Worm (Caenorhabditis elegans) whole organism, L4 larva: ENCODE results near the gene gsr-1.
"Not testable (repeated sequence)": the region's sequence is repeated elsewhere in the genome, so short reads cannot be mapped to it uniquely, and the experiment has no call there.

Experiments used
- T26A8.4 ChIP-seq: fragments of 200-800 bp; sonication (Bioruptor generic); IDR thresholded peaks from 2 replicates; pipeline ENCODE4 v1.3.6; 2022; ENCODE audit warnings: missing genetic modification characterization, missing compliant biosample characterization
- ZK337.2 ChIP-seq: fragments of 200-800 bp; sonication (Bioruptor generic); IDR thresholded peaks from 2 replicates; pipeline ENCODE4 v1.3.6; 2022; ENCODE audit warnings: missing genetic modification reagents, missing genetic modification characterization, missing compliant biosample characterization
- aha-1 ChIP-seq: fragments of 150-350 bp; peaks from one replicate; lab custom pipeline; 2014; ENCODE audit warnings: missing biosample characterization, missing genetic modification characterization
- aly-2 ChIP-seq: sonication (generic microtip); optimal IDR thresholded peaks from 2 replicates; lab custom pipeline; 2018; ENCODE audit warnings: missing biosample characterization, missing genetic modification characterization
- ceh-44 ChIP-seq: fragments of 200-800 bp; sonication (Bioruptor generic); IDR thresholded peaks from 2 replicates; pipeline ENCODE4 v1.3.6; 2022; ENCODE audit warnings: missing genetic modification reagents, missing genetic modification characterization, missing compliant biosample characterization
- ceh-62 ChIP-seq: sonication (generic microtip); optimal IDR thresholded peaks from 2 replicates; lab custom pipeline; 2017; ENCODE audit warnings: missing biosample characterization, missing genetic modification characterization
- ces-1 ChIP-seq: fragments of 150-350 bp; sonication (generic microtip); optimal IDR thresholded peaks from 4 replicates; lab custom pipeline; 2014; ENCODE audit warnings: missing biosample characterization, missing genetic modification reagents, missing genetic modification characterization
- cey-2 ChIP-seq: sonication (generic microtip); optimal IDR thresholded peaks from 3 replicates; lab custom pipeline; 2017; ENCODE audit warnings: missing genetic modification characterization, mild to moderate bottlenecking, missing compliant biosample characterization, antibody characterized with exemption, borderline replicate concordance; ENCODE audit not compliant: insufficient read depth
- daf-12 ChIP-seq: fragments of 150-350 bp; optimal IDR thresholded peaks from 2 replicates; lab custom pipeline; 2014; ENCODE audit warnings: missing biosample characterization, missing genetic modification reagents, missing genetic modification characterization
- dmd-6 ChIP-seq: fragments of 200-800 bp; sonication (Bioruptor generic); IDR thresholded peaks from 2 replicates; pipeline ENCODE4 v1.3.6; 2022; ENCODE audit warnings: missing genetic modification reagents, missing genetic modification characterization, missing compliant biosample characterization
- dmd-8 ChIP-seq: fragments of 200-800 bp; sonication (Bioruptor generic); IDR thresholded peaks from 2 replicates; pipeline ENCODE4 v1.3.6; 2022; ENCODE audit warnings: missing genetic modification characterization, missing compliant biosample characterization
- dmd-9 ChIP-seq: fragments of 200-800 bp; sonication (Bioruptor generic); IDR thresholded peaks from 2 replicates; pipeline ENCODE4 v1.3.6; 2022; ENCODE audit warnings: missing genetic modification reagents, missing genetic modification characterization, missing compliant biosample characterization
- dpl-1 ChIP-seq: fragments of 150-350 bp; optimal IDR thresholded peaks from 2 replicates; lab custom pipeline; 2014; ENCODE audit warnings: missing biosample characterization, missing genetic modification reagents, missing genetic modification characterization
- dve-1 ChIP-seq: sonication (generic microtip); optimal IDR thresholded peaks from 2 replicates; lab custom pipeline; 2017; ENCODE audit warnings: antibody characterized with exemption, mild to moderate bottlenecking, missing genetic modification characterization, missing compliant biosample characterization; ENCODE audit not compliant: insufficient read depth
- hlh-11 ChIP-seq: fragments of 200-800 bp; sonication (Bioruptor generic); optimal IDR thresholded peaks from 2 replicates; lab custom pipeline; 2018; ENCODE audit warnings: mild to moderate bottlenecking, missing genetic modification characterization, missing compliant biosample characterization
- hmg-1.1 ChIP-seq: fragments of 200-800 bp; sonication (Bioruptor generic); IDR thresholded peaks from 2 replicates; pipeline ENCODE4 v1.3.6; 2022; ENCODE audit warnings: missing genetic modification reagents, missing genetic modification characterization, missing compliant biosample characterization
- lim-7 ChIP-seq: fragments of 200-800 bp; sonication (Bioruptor generic); IDR thresholded peaks from 2 replicates; pipeline ENCODE4 v1.3.6; 2022; ENCODE audit warnings: missing genetic modification characterization, missing compliant biosample characterization
- lin-1 ChIP-seq: fragments of 200-800 bp; sonication (Bioruptor generic); IDR thresholded peaks from 2 replicates; pipeline ENCODE4 v1.3.6; 2022; ENCODE audit warnings: missing genetic modification reagents, missing genetic modification characterization, missing compliant biosample characterization
- lin-29 ChIP-seq: fragments of 200-800 bp; sonication (Bioruptor generic); IDR thresholded peaks from 2 replicates; pipeline ENCODE4 v1.3.6; 2022; ENCODE audit warnings: missing genetic modification reagents, missing genetic modification characterization, missing compliant biosample characterization
- lsy-2 ChIP-seq, 2 experiments: fragments of 150-350 bp in 1 of 2; sonication (generic microtip) in 1 of 2; optimal IDR thresholded peaks; 2 replicates each; lab custom pipeline; 2014 to 2017; ENCODE audit warnings: missing biosample characterization in 2 of 2, missing genetic modification characterization in 2 of 2
- mep-1 ChIP-seq: fragments of 150-350 bp; sonication (generic microtip); optimal IDR thresholded peaks from 3 replicates; lab custom pipeline; 2014; ENCODE audit warnings: missing biosample characterization, missing genetic modification characterization
- mxl-2 ChIP-seq: fragments of 200-800 bp; sonication (Bioruptor generic); conservative IDR thresholded peaks from 2 replicates; pipeline ENCODE4 v1.3.6; 2022; ENCODE audit warnings: missing genetic modification reagents, missing genetic modification characterization, missing compliant biosample characterization
- nhr-111 ChIP-seq: fragments of 200-800 bp; sonication (Bioruptor generic); optimal IDR thresholded peaks from 2 replicates; lab custom pipeline; 2018; ENCODE audit warnings: mild to moderate bottlenecking, missing genetic modification characterization, missing compliant biosample characterization
- nhr-48 ChIP-seq: sonication (generic microtip); optimal IDR thresholded peaks from 2 replicates; lab custom pipeline; 2016; ENCODE audit warnings: mild to moderate bottlenecking, missing genetic modification characterization, missing compliant biosample characterization
- nhr-6 ChIP-seq: fragments of 150-350 bp; optimal IDR thresholded peaks from 2 replicates; lab custom pipeline; 2014; ENCODE audit warnings: missing biosample characterization, missing genetic modification characterization
- pha-4 ChIP-seq, 2 experiments: fragments of 150-350 bp in 1 of 2; fragments of 200-800 bp in 1 of 2; sonication (Bioruptor generic) in 1 of 2; IDR thresholded peaks in 1 of 2; optimal IDR thresholded peaks in 1 of 2; 2 replicates each; pipeline versions ENCODE4 v1.3.6 to Lab custom; 2014 to 2022; ENCODE audit warnings: missing genetic modification characterization in 2 of 2, missing genetic modification reagents in 2 of 2, missing biosample characterization in 1 of 2, missing compliant biosample characterization in 1 of 2
- php-3 ChIP-seq: fragments of 200-800 bp; sonication (Bioruptor generic); IDR thresholded peaks from 2 replicates; pipeline ENCODE4 v1.3.6; 2022; ENCODE audit warnings: missing genetic modification reagents, missing genetic modification characterization, missing compliant biosample characterization
- rbr-2 ChIP-seq: sonication (generic microtip); optimal IDR thresholded peaks from 2 replicates; lab custom pipeline; 2016; ENCODE audit warnings: missing genotype, missing genetic modification characterization, missing compliant biosample characterization
- saeg-2 ChIP-seq: fragments of 200-800 bp; sonication (Bioruptor generic); IDR thresholded peaks from 2 replicates; pipeline ENCODE4 v1.3.6; 2022; ENCODE audit warnings: missing genetic modification reagents, missing genetic modification characterization, missing compliant biosample characterization
- set-16 ChIP-seq: fragments of 200-800 bp; sonication (Bioruptor generic); IDR thresholded peaks from 2 replicates; pipeline ENCODE4 v1.3.6; 2022; ENCODE audit warnings: missing genetic modification reagents, missing genetic modification characterization, missing compliant biosample characterization
- tra-1 ChIP-seq: fragments of 200-800 bp; sonication (Bioruptor generic); IDR thresholded peaks from 2 replicates; pipeline ENCODE4 v1.3.6; 2022; ENCODE audit warnings: missing genetic modification reagents, missing genetic modification characterization, missing compliant biosample characterization
- unc-130 ChIP-seq: sonication (generic microtip); optimal IDR thresholded peaks from 2 replicates; lab custom pipeline; 2016; ENCODE audit warnings: missing genetic modification reagents, missing genetic modification characterization, missing compliant biosample characterization
- unc-62 ChIP-seq, 3 experiments: fragments of 150-350 bp in 1 of 3; sonication (generic microtip); optimal IDR thresholded peaks in 2 of 3; peaks in 1 of 3; 1 replicate in 1 of 3; 2 replicates in 2 of 3; lab custom pipeline; 2014 to 2017; ENCODE audit warnings: missing biosample characterization in 3 of 3, missing genetic modification characterization in 3 of 3, missing genetic modification reagents in 3 of 3, missing genotype in 1 of 3
- zag-1 ChIP-seq: fragments of 150-350 bp; optimal IDR thresholded peaks from 2 replicates; lab custom pipeline; 2014; ENCODE audit warnings: missing biosample characterization, missing genetic modification characterization
- zfp-3 ChIP-seq: fragments of 200-800 bp; sonication (Bioruptor generic); conservative IDR thresholded peaks from 2 replicates; pipeline ENCODE4 v1.3.6; 2022; ENCODE audit warnings: missing genetic modification reagents, missing genetic modification characterization, missing compliant biosample characterization

Gene gsr-1

DNA sequence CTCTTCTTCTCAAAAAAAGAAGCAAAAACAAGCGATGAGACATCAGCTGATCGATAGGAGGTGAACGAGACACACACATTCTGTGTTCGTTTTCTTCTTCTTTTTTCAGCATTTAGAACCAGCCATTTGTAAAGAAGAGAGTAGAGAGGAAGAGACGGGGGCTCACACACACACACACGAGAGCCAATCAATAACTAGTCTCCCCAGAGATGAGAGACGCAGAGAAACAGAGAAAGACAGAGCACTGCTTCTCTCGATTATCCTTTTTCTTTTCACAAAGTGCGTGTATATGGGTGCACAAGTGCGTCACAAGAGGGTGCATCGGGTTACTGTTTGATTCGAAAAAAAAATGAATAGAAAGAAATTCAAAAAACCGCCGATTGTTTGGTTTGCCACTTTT, 26.7 kb downstream of the gsr-1 start (continued):
- TF ChIP-seq dpl-1 (GFP tag; lab: Kevin White, UChicago) (peak; percentile 29), lsy-2 (tag; optimal IDR thresholded peaks at IDR 0.05; lab: Kevin White, UChicago) (peak; percentile 60 to 81), dmd-8 (GFP tag; lab: Robert Waterston, UW) (no peak), T26A8.4 (GFP tag; lab: Robert Waterston, UW) (peak; percentile 50; the same call in 1 of the 2 replicates), cey-2 (tag; lab: Kevin White, UChicago) (no peak), aha-1 (tag; lab: Kevin White, UChicago) (peak; percentile 94), ZK337.2 (GFP tag; lab: Robert Waterston, UW) (no peak)

ce11 chrIII:3679083-3679482, 28.4 kb downstream of the gsr-1 start:
- no peak for TF ChIP-seq set-16 (GFP tag; lab: Robert Waterston, UW)
- peak in 1 of 2 experiments; percentile 94 for TF ChIP-seq unc-62 (GFP tag; optimal IDR thresholded peaks at IDR 0.05 in 1 of 2; lab: Kevin White, UChicago)
- no peak for TF ChIP-seq unc-62 (tag; optimal IDR thresholded peaks at IDR 0.05; lab: Kevin White, UChicago)

ce11 chrIII:3681351-3681938, 30.7 kb downstream of the gsr-1 start:
- TF ChIP-seq unc-62 (GFP tag; optimal IDR thresholded peaks at IDR 0.05 in 1 of 2; lab: Kevin White, UChicago) (peak in 1 of 2 experiments; percentile 8), unc-62 (tag; optimal IDR thresholded peaks at IDR 0.05; lab: Kevin White, UChicago) (no peak), zag-1 (tag; lab: Kevin White, UChicago) (no peak), lim-7 (no peak), aha-1 (tag; lab: Kevin White, UChicago) (peak; percentile 48), nhr-111 (GFP tag; lab: Kevin White, UChicago) (no peak), rbr-2 (tag; lab: Kevin White, UChicago) (peak; percentile 31), mep-1 (tag; lab: Kevin White, UChicago) (peak; percentile 17), ces-1 (GFP tag; lab: Kevin White, UChicago) (no peak)

- peak; percentile 91 for TF ChIP-seq aha-1 (tag; lab: Kevin White, UChicago)
- peak; percentile 0 for TF ChIP-seq dve-1 (tag; lab: Kevin White, UChicago)
- no peak for TF ChIP-seq aly-2 (tag; lab: Kevin White, UChicago)
These were observed 32.2 kb downstream of the gsr-1 start for ce11 chrIII:3682869-3683403.

DNA sequence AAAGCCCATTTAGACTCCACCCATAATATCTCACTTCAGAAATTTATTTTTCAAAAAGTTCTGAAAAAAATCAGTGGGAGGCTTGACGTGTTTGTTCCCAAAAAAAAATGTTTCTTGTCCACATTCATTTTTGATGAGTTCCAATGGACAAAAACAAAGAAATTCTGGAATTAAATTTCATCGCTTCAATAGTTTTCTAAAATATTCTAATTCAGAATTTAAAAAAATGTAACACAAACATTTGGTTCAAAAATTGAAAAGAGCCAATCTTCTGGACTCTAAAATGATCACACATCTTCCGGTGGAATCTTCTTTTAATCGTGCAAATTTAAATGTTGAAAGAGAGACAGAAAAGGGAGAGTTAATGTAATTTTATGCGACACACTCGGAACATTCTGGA, 41.8 kb downstream of the gsr-1 start:
- TF ChIP-seq saeg-2 (GFP tag; lab: Robert Waterston, UW) (no peak), aha-1 (tag; lab: Kevin White, UChicago) (peak; percentile 70)

DNA sequence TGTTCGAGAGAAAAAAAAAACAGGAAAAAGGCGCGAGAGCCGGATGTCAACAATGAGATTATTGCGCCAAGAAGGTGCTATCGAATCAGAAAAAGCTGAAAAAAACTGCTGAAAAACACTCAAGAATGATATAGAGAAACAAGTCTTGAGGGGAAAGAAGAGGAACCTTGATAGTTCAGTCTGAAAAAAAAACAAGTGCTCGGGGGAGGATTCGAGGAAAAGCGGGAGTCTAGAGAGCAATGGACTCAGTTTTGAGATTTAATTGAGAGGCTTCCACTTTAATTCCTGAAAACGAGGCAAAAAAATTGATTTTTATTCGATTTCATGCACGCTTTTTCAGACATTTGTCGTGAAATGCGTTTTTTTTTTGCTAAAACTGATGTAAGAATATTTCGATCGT, 43.9 kb downstream of the gsr-1 start, which contains the start of gene npr-15:
npr-15 (minus strand) TSS at position 101 of the 400 bp plus-strand sequence.
- no peak for TF ChIP-seq ceh-62
- no peak for TF ChIP-seq nhr-6 (tag; lab: Kevin White, UChicago)
- no peak for TF ChIP-seq ceh-44
- TF ChIP-seq daf-12 (tag; lab: Kevin White, UChicago), result no peak
- no peak for TF ChIP-seq unc-130 (GFP tag; lab: Kevin White, UChicago)
- TF ChIP-seq hlh-11 (tag; lab: Kevin White, UChicago), result no peak
- TF ChIP-seq nhr-48 (tag; lab: Kevin White, UChicago), result no peak
- TF ChIP-seq dve-1 (tag; lab: Kevin White, UChicago), result no peak
- no peak for TF ChIP-seq lin-29 (GFP tag; lab: Robert Waterston, UW)

DNA sequence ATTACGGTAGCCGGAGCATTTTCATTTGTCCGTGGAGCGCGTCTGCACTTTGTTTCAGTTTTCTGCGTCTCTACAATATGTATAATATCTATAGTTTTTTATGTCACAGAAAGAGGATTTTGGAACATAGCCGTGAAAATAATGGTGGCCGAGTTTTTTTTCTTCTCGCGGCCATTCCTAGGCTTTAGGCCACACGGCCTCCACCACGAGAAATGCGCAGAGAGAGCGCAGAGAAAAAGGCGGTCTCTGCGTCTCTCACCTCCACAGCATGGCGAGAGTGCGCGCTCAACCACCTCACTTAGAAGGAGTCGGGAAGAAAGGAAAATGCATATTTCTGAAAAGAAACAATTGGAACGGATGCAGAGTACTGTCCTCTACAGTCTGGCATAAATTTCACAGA, 44.7 kb downstream of the gsr-1 start:
- TF ChIP-seq mxl-2 (GFP tag; lab: Robert Waterston, UW) (peak; percentile 65; the same call in 1 of the 2 replicates), php-3 (GFP tag; lab: Robert Waterston, UW) (0 out of 2 replicates have a peak, but pooled peaks have one; percentile 63), lin-1 (GFP tag; lab: Robert Waterston, UW) (peak; percentile 44; the same call in 1 of the 2 replicates), zfp-3 (GFP tag; lab: Robert Waterston, UW) (peak; percentile 64; the same call in 1 of the 2 replicates), dmd-9 (0 out of 2 replicates have a peak, but pooled peaks have one; percentile 65), hmg-1.1 (GFP tag; lab: Robert Waterston, UW) (peak; percentile 88), dmd-6 (peak; percentile 62), lin-29 (GFP tag; lab: Robert Waterston, UW) (peak; percentile 69; the same call in 1 of the 2 replicates), pha-4 (GFP tag; IDR thresholded peaks at IDR 0.05; lab: Robert Waterston, UW) (0 out of 2 replicates have a peak, but pooled peaks have one; percentile 39), ceh-44 (0 out of 2 replicates have a peak, but pooled peaks have one; percentile 17), tra-1 (GFP tag; lab: Robert Waterston, UW) (peak; percentile 73)
- not testable (repeated sequence) for TF ChIP-seq pha-4 (tag; optimal IDR thresholded peaks at IDR 0.05; lab: Kevin White, UChicago)
